Worm (Caenorhabditis elegans): ENCODE measurements around the gene vms-1.

Gene vms-1

DNA sequence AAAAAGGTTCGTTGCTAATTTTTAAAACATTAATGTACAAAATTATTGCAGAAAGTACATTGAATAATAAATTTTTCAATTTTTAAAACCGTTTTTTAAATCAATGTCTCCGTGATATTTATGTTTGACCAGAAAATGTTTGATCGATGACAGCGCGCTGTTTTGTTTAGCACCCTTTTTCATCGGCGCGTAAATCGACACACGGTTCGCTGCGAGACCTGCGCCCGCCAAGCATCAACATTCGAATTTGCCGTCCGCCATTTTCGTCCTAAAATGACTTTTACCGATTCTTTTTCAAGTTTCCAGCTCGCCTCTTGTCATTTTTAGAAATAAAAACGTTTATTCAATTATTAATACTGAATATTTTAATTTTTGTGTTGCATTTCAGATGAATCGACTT is 12.6 kb downstream of the vms-1 start, which contains the start of gene plk-1:
TSS of gene plk-1 (plus strand) at position 389 of the 400 bp plus-strand sequence.
- no peak for TF ChIP-seq dve-1 (tag; optimal IDR thresholded peaks at IDR 0.05)
- peak; percentile 26 for TF ChIP-seq nfya-1 (tag; optimal IDR thresholded peaks at IDR 0.05)

- TF ChIP-seq T23F11.4 (GFP tag; optimal IDR thresholded peaks at IDR 0.05) = no peak
- no peak for TF ChIP-seq mec-3 (tag; optimal IDR thresholded peaks at IDR 0.05; ENCODE audit: borderline replicate concordance)
- TF ChIP-seq unc-86 (tag; optimal IDR thresholded peaks at IDR 0.05) = no peak
- TF ChIP-seq hlh-15 (tag; optimal IDR thresholded peaks at IDR 0.05) = no peak
- no peak for TF ChIP-seq unc-55 (GFP tag; optimal IDR thresholded peaks at IDR 0.05)
- no peak for TF ChIP-seq ceh-14 (tag; optimal IDR thresholded peaks at IDR 0.05)
- TF ChIP-seq eyg-1 (tag; optimal IDR thresholded peaks at IDR 0.05) = no peak
- TF ChIP-seq sdc-2 (tag; optimal IDR thresholded peaks at IDR 0.05) = no peak
- TF ChIP-seq hlh-30 (tag; optimal IDR thresholded peaks at IDR 0.05; ENCODE audit: insufficient read depth) = no peak
- TF ChIP-seq K02D7.2 (tag; optimal IDR thresholded peaks at IDR 0.05) = no peak
- TF ChIP-seq K09A11.1 (tag; optimal IDR thresholded peaks at IDR 0.05; ENCODE audit: insufficient read depth) = no peak
- TF ChIP-seq C08G9.2 (tag; optimal IDR thresholded peaks at IDR 0.05) = no peak
- no peak for TF ChIP-seq ceh-6 (GFP tag; optimal IDR thresholded peaks at IDR 0.05)
- no peak for TF ChIP-seq pros-1 (tag; optimal IDR thresholded peaks at IDR 0.05)
- TF ChIP-seq ceh-45 (GFP tag; IDR thresholded peaks at IDR 0.05) = no peak
- TF ChIP-seq ref-2 (tag; optimal IDR thresholded peaks at IDR 0.05) = no peak
- TF ChIP-seq zip-5 (tag; optimal IDR thresholded peaks at IDR 0.05) = no peak
- no peak for TF ChIP-seq ama-1 (optimal IDR thresholded peaks at IDR 0.05)
- TF ChIP-seq pat-9 (tag; optimal IDR thresholded peaks at IDR 0.05) = no peak
- TF ChIP-seq Y22D7AL.16 (tag; optimal IDR thresholded peaks at IDR 0.05) = no peak
These were observed 17.4 kb downstream of the vms-1 start for ce11 chrIII:8105771-8106170.

- TF ChIP-seq lin-11 (tag; optimal IDR thresholded peaks at IDR 0.05) = peak; percentile 71
- peak; percentile 76 for TF ChIP-seq C38D4.7 (GFP tag; optimal IDR thresholded peaks at IDR 0.05)
- TF ChIP-seq K09A11.1 (tag; optimal IDR thresholded peaks at IDR 0.05; ENCODE audit: insufficient read depth) = peak; percentile 53
- peak; percentile 83 for TF ChIP-seq hlh-6 (tag; optimal IDR thresholded peaks at IDR 0.05)
- TF ChIP-seq dve-1 (tag; optimal IDR thresholded peaks at IDR 0.05) = no peak
- no peak for TF ChIP-seq pqm-1 (tag; optimal IDR thresholded peaks at IDR 0.05)
- TF ChIP-seq F13H6.1 (tag; optimal IDR thresholded peaks at IDR 0.05) = peak; percentile 53
- TF ChIP-seq dmd-4 (tag; optimal IDR thresholded peaks at IDR 0.05; ENCODE audit: borderline replicate concordance) = peak; percentile 40
- peak; percentile 32 for TF ChIP-seq tbx-7 (tag; optimal IDR thresholded peaks at IDR 0.05)
- peak; percentile 53 for TF ChIP-seq gmeb-2 (tag; optimal IDR thresholded peaks at IDR 0.05)
- TF ChIP-seq pag-3 (tag; optimal IDR thresholded peaks at IDR 0.05; ENCODE audit: borderline replicate concordance) = no peak
- peak; percentile 76 for TF ChIP-seq tbx-2 (tag; optimal IDR thresholded peaks at IDR 0.05)
- TF ChIP-seq zip-5 (tag; optimal IDR thresholded peaks at IDR 0.05) = peak; percentile 36
- peak; percentile 71 for TF ChIP-seq elt-2 (tag; optimal IDR thresholded peaks at IDR 0.05)
- TF ChIP-seq ceh-6 (GFP tag; optimal IDR thresholded peaks at IDR 0.05) = peak; percentile 74
- peak; percentile 40 for TF ChIP-seq fax-1 (tag; optimal IDR thresholded peaks at IDR 0.05)
- peak; percentile 54 for TF ChIP-seq ceh-48 (tag; optimal IDR thresholded peaks at IDR 0.05)
- peak; percentile 63 for TF ChIP-seq nhr-232 (tag; optimal IDR thresholded peaks at IDR 0.05)
- peak; percentile 49 for TF ChIP-seq syd-9 (tag; optimal IDR thresholded peaks at IDR 0.05)
- TF ChIP-seq ets-4 (tag; optimal IDR thresholded peaks at IDR 0.05) = no peak
- TF ChIP-seq ceh-18 (tag; optimal IDR thresholded peaks at IDR 0.05) = peak; percentile 73
- TF ChIP-seq lim-6 (tag; optimal IDR thresholded peaks at IDR 0.05) = no peak
- peak; percentile 67 for TF ChIP-seq pat-9 (tag; optimal IDR thresholded peaks at IDR 0.05)
- TF ChIP-seq K02D7.2 (tag; optimal IDR thresholded peaks at IDR 0.05) = peak; percentile 49
- no peak for TF ChIP-seq pax-1 (tag; optimal IDR thresholded peaks at IDR 0.05)
- peak; percentile 35 for TF ChIP-seq ceh-2 (tag; optimal IDR thresholded peaks at IDR 0.05)
- no peak for TF ChIP-seq ama-1 (optimal IDR thresholded peaks at IDR 0.05)
- peak; percentile 67 for TF ChIP-seq sox-2 (GFP tag; IDR thresholded peaks at IDR 0.05)
- peak; percentile 51 for TF ChIP-seq npax-4 (tag; optimal IDR thresholded peaks at IDR 0.05)
- peak; percentile 58 for TF ChIP-seq ttx-3 (tag; optimal IDR thresholded peaks at IDR 0.05)
- peak; percentile 70 for TF ChIP-seq sdc-2 (tag; optimal IDR thresholded peaks at IDR 0.05)
- TF ChIP-seq ceh-24 (tag; optimal IDR thresholded peaks at IDR 0.05) = peak; percentile 35
- TF ChIP-seq pha-4 (tag; optimal IDR thresholded peaks at IDR 0.05) = no peak
- TF ChIP-seq ahr-1 (tag; optimal IDR thresholded peaks at IDR 0.05) = peak; percentile 37
- TF ChIP-seq Y22D7AL.16 (tag; optimal IDR thresholded peaks at IDR 0.05) = peak; percentile 66
- TF ChIP-seq ceh-19 (GFP tag; optimal IDR thresholded peaks at IDR 0.05) = peak; percentile 71
These were observed 18.1 kb downstream of the vms-1 start for ce11 chrIII:8106476-8106875.
